Fruit fly (Drosophila melanogaster): ENCODE results near the gene gb.

DNA sequence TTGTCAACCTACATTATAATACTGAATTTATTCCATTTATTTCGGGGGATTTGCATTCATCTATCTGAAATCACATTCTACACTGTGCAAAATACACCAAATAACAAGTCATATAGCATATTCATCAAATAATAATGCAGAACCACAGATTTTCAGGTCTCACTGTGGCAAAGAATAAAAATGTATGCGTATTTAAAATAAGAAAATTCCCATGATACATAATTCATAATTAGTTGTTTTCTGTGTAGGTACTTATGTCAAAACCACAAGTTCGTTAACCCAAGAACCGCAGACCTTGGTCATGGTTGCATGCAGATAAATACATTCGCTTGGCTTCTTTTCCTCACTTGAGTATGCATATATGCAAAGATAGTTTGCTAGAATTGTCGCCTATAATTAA is 19.8 kb downstream of the gb start:
- TF ChIP-seq CG9948 (tag; optimal IDR thresholded peaks at IDR 0.05) (peak; percentile 50), EcR (GFP tag; optimal IDR thresholded peaks at IDR 0.05) (peak; percentile 72), CG13204 (GFP tag; optimal IDR thresholded peaks at IDR 0.05) (no peak), Ets98B (GFP tag; IDR thresholded peaks at IDR 0.05) (no peak), gl (tag; optimal IDR thresholded peaks at IDR 0.05) (no peak), CG8159 (tag; optimal IDR thresholded peaks at IDR 0.05) (peak; percentile 50), Pif1A (GFP tag; optimal IDR thresholded peaks at IDR 0.05) (peak; percentile 34), CG8301 (tag; optimal IDR thresholded peaks at IDR 0.05) (peak; percentile 31), CG14655 (GFP tag; optimal IDR thresholded peaks at IDR 0.05) (peak; percentile 34), D1 (tag; optimal IDR thresholded peaks at IDR 0.05) (no peak), Snoo (tag; optimal IDR thresholded peaks at IDR 0.05) (no peak), CG12605 (GFP tag; IDR thresholded peaks at IDR 0.05) (no peak), CG4496 (GFP tag; IDR thresholded peaks at IDR 0.05) (peak; percentile 80)
